Worm (Caenorhabditis elegans): Measurements from ENCODE around the gene Y82E9BR.19.

- no peak for TF ChIP-seq snpc-1.1 (tag; optimal IDR thresholded peaks at IDR 0.05; ENCODE audit: insufficient read depth)
- TF ChIP-seq snpc-1.3 (tag; optimal IDR thresholded peaks at IDR 0.05; ENCODE audit: insufficient read depth) = no peak
- no peak for TF ChIP-seq nfyb-1 (GFP tag; IDR thresholded peaks at IDR 0.05)
- TF ChIP-seq let-607 (tag; optimal IDR thresholded peaks at IDR 0.05) = no peak
These were observed 33.3 kb upstream of the Y82E9BR.19 start for ce11 chrIII:1528423-1528822.

All from whole organism, young adult.